Worm (Caenorhabditis elegans) whole organism, L4/young adult: ENCODE results near the gene gad-3.

Experiments
- W03F9.2 ChIP-seq: fragments of 150-350 bp; optimal IDR thresholded peaks from 2 replicates; lab custom pipeline; 2014; ENCODE audit warnings: missing biosample characterization, missing genetic modification characterization
- him-1 ChIP-seq: sonication (generic microtip); optimal IDR thresholded peaks from 2 replicates; lab custom pipeline; 2016; ENCODE audit warnings: missing genotype, missing genetic modification reagents, missing genetic modification characterization, missing compliant biosample characterization

DNA sequence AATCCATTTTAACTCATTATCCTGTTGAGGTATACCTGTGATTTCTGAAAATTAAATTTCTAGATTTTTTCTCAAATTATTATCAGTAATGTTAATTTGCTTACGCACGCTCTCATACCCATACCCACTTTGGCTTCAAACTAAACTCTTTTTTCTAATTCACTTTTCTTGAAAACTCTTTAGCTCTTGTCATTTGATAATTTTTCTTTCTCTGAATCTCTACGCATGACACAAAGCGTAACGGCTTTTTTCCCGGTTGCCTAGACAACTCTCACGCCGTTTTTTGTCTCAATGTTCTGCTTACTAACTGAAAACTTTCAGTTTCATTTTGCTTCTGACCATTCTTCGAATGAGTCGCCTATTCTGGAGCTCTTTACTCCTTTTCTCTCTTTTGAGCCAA is 38.9 kb downstream of the gad-3 start, which contains the start of gene B0222.1:
- TF ChIP-seq W03F9.2 (tag; lab: Kevin White, UChicago) (no peak), him-1 (tag; lab: Kevin White, UChicago) (no peak)
